Worm (Caenorhabditis elegans) whole organism, L4 larva: ENCODE results near the gene C30F2.5.

Experiments used
- dve-1 ChIP-seq: sonication (generic microtip); optimal IDR thresholded peaks from 2 replicates; lab custom pipeline; 2017; ENCODE audit warnings: antibody characterized with exemption, mild to moderate bottlenecking, missing genetic modification characterization, missing compliant biosample characterization; ENCODE audit not compliant: insufficient read depth
- lin-39 ChIP-seq: fragments of 150-350 bp; optimal IDR thresholded peaks from 2 replicates; lab custom pipeline; 2014; ENCODE audit warnings: missing biosample characterization, missing genetic modification reagents, missing genetic modification characterization
- nhr-76 ChIP-seq: fragments of 150-350 bp; optimal IDR thresholded peaks from 2 replicates; lab custom pipeline; 2014; ENCODE audit warnings: missing biosample characterization, missing genetic modification characterization
- pha-4 ChIP-seq, 2 experiments: fragments of 150-350 bp in 1 of 2; fragments of 200-800 bp in 1 of 2; sonication (Bioruptor generic) in 1 of 2; IDR thresholded peaks in 1 of 2; optimal IDR thresholded peaks in 1 of 2; 2 replicates each; pipeline versions ENCODE4 v1.3.6 to Lab custom; 2014 to 2022; ENCODE audit warnings: missing genetic modification characterization in 2 of 2, missing genetic modification reagents in 2 of 2, missing biosample characterization in 1 of 2, missing compliant biosample characterization in 1 of 2
- snpc-4 ChIP-seq: fragments of 150-350 bp; optimal IDR thresholded peaks from 2 replicates; lab custom pipeline; 2014; ENCODE audit warnings: missing biosample characterization, missing genetic modification characterization
- unc-62 ChIP-seq, 3 experiments: fragments of 150-350 bp in 1 of 3; sonication (generic microtip); optimal IDR thresholded peaks in 2 of 3; peaks in 1 of 3; 1 replicate in 1 of 3; 2 replicates in 2 of 3; lab custom pipeline; 2014 to 2017; ENCODE audit warnings: missing biosample characterization in 3 of 3, missing genetic modification characterization in 3 of 3, missing genetic modification reagents in 3 of 3, missing genotype in 1 of 3

ce11 chrX:16099251-16099650 lies 4.8 kb downstream of the C30F2.5 start:
- no peak for TF ChIP-seq nhr-76 (tag; lab: Kevin White, UChicago)
- TF ChIP-seq lin-39 (tag; lab: Kevin White, UChicago), result no peak
- TF ChIP-seq snpc-4, result no peak
- no peak for TF ChIP-seq pha-4 (GFP tag; IDR thresholded peaks at IDR 0.05; lab: Robert Waterston, UW)
- no peak for TF ChIP-seq pha-4 (tag; optimal IDR thresholded peaks at IDR 0.05; lab: Kevin White, UChicago)
- no peak for TF ChIP-seq unc-62 (GFP tag; optimal IDR thresholded peaks at IDR 0.05 in 1 of 2; lab: Kevin White, UChicago)
- no peak for TF ChIP-seq unc-62 (tag; optimal IDR thresholded peaks at IDR 0.05; lab: Kevin White, UChicago)
- no peak for TF ChIP-seq dve-1 (tag; lab: Kevin White, UChicago)
